Fruit fly (Drosophila melanogaster) whole organism, embryonic: ENCODE results near the gene sea.

Experiments
- Abd-B ChIP-seq: fragments of 200-800 bp; sonication (Bioruptor generic); optimal IDR thresholded peaks from 2 replicates; lab custom pipeline; 2018; ENCODE audit warnings: missing biosample characterization, mild to moderate bottlenecking, missing genetic modification characterization, moderate library complexity
- Atf-2 ChIP-seq: fragments of 200-800 bp; sonication (Bioruptor generic); optimal IDR thresholded peaks from 2 replicates; lab custom pipeline; 2016; ENCODE audit warnings: missing biosample characterization, missing genetic modification characterization
- CG10543 ChIP-seq: fragments of 200-800 bp; sonication (Bioruptor generic); optimal IDR thresholded peaks from 3 replicates; lab custom pipeline; 2017; ENCODE audit warnings: missing biosample characterization, mild to moderate bottlenecking, missing genetic modification characterization, moderate library complexity
- CG11456 ChIP-seq: fragments of 200-800 bp; sonication (Bioruptor generic); IDR thresholded peaks from 3 replicates; pipeline ENCODE4 v1.3.6; 2022; ENCODE audit warnings: missing biosample characterization, missing genetic modification characterization
- CG11560 ChIP-seq: fragments of 200-800 bp; sonication (Bioruptor generic); IDR thresholded peaks from 3 replicates; pipeline ENCODE4 v1.3.6; 2022; ENCODE audit warnings: missing biosample characterization, missing genetic modification characterization
- CG12744 ChIP-seq: fragments of 200-800 bp; sonication (Bioruptor generic); optimal IDR thresholded peaks from 2 replicates; lab custom pipeline; 2016; ENCODE audit warnings: missing biosample characterization, missing genetic modification characterization
- CG13894 ChIP-seq: fragments of 200-800 bp; sonication (Bioruptor generic); optimal IDR thresholded peaks from 3 replicates; lab custom pipeline; 2018; ENCODE audit warnings: missing biosample characterization, mild to moderate bottlenecking, missing genetic modification characterization, moderate library complexity
- CG14710 ChIP-seq: fragments of 200-800 bp; sonication (Bioruptor generic); optimal IDR thresholded peaks from 3 replicates; lab custom pipeline; 2019; ENCODE audit warnings: missing biosample characterization, mild to moderate bottlenecking, missing genetic modification characterization, moderate library complexity
- CG15073 ChIP-seq: fragments of 200-800 bp; sonication (Bioruptor generic); optimal IDR thresholded peaks from 2 replicates; lab custom pipeline; 2016; ENCODE audit warnings: missing biosample characterization, missing genetic modification characterization
- CG1792 ChIP-seq: fragments of 200-800 bp; sonication (Bioruptor generic); optimal IDR thresholded peaks from 2 replicates; lab custom pipeline; 2016; ENCODE audit warnings: missing biosample characterization, missing genetic modification characterization
- CG2116 ChIP-seq: fragments of 200-800 bp; sonication (Bioruptor generic); optimal IDR thresholded peaks from 3 replicates; lab custom pipeline; 2018; ENCODE audit warnings: missing biosample characterization, mild to moderate bottlenecking, missing genetic modification characterization
- CG2202 ChIP-seq: fragments of 200-800 bp; sonication (Bioruptor generic); optimal IDR thresholded peaks from 2 replicates; lab custom pipeline; 2018; ENCODE audit warnings: missing biosample characterization, mild to moderate bottlenecking, missing genetic modification characterization
- CG2678 ChIP-seq: fragments of 200-800 bp; sonication (Bioruptor generic); optimal IDR thresholded peaks from 3 replicates; lab custom pipeline; 2019; ENCODE audit warnings: missing biosample characterization, mild to moderate bottlenecking, missing genetic modification characterization, moderate library complexity
- CG2875 ChIP-seq: fragments of 200-800 bp; sonication (Bioruptor generic); optimal IDR thresholded peaks from 2 replicates; lab custom pipeline; 2017; ENCODE audit warnings: missing biosample characterization, mild to moderate bottlenecking, missing genetic modification characterization, missing genetic modification reagents
- CG4404 ChIP-seq: fragments of 200-800 bp; sonication (Bioruptor generic); IDR thresholded peaks from 2 replicates; pipeline ENCODE4 v1.3.6; 2022; ENCODE audit warnings: missing biosample characterization, missing genetic modification characterization
- CG5180 ChIP-seq: fragments of 200-800 bp; sonication (Bioruptor generic); optimal IDR thresholded peaks from 3 replicates; lab custom pipeline; 2017; ENCODE audit warnings: missing biosample characterization, missing genetic modification characterization, mild to moderate bottlenecking, moderate library complexity, missing genetic modification reagents
- CG6791 ChIP-seq: fragments of 200-800 bp; sonication (Bioruptor generic); IDR thresholded peaks from 3 replicates; pipeline ENCODE4 v1.3.6; 2022; ENCODE audit warnings: missing biosample characterization, missing genetic modification characterization; ENCODE audit not compliant: partially characterized antibody
- CG7928 ChIP-seq: fragments of 200-800 bp; sonication (Bioruptor generic); optimal IDR thresholded peaks from 2 replicates; lab custom pipeline; 2017; ENCODE audit warnings: missing biosample characterization, mild to moderate bottlenecking, missing genetic modification characterization
- CG8478 ChIP-seq: fragments of >200 bp; optimal IDR thresholded peaks from 2 replicates; lab custom pipeline; 2018
- CG8765 ChIP-seq: fragments of 200-800 bp; sonication (Bioruptor generic); IDR thresholded peaks from 2 replicates; pipeline ENCODE4 v1.3.6; 2022; ENCODE audit warnings: missing biosample characterization, missing genetic modification characterization
- CkIIα-i1 ChIP-seq: fragments of 200-800 bp; sonication (Bioruptor generic); IDR thresholded peaks from 2 replicates; pipeline ENCODE4 v1.3.6; 2022; ENCODE audit warnings: missing biosample characterization, missing genetic modification characterization
- CrebB ChIP-seq: fragments of 200-800 bp; sonication (Bioruptor generic); optimal IDR thresholded peaks from 3 replicates; lab custom pipeline; 2018; ENCODE audit warnings: missing biosample characterization, mild to moderate bottlenecking, missing genetic modification characterization
- D19B ChIP-seq: fragments of 200-800 bp; sonication (Bioruptor generic); optimal IDR thresholded peaks from 2 replicates; lab custom pipeline; 2017; ENCODE audit warnings: missing biosample characterization, mild to moderate bottlenecking, missing genetic modification characterization
- Dip2 ChIP-seq: fragments of 200-800 bp; sonication (Bioruptor generic); IDR thresholded peaks from 2 replicates; pipeline ENCODE4 v1.3.6; 2022; ENCODE audit warnings: missing biosample characterization, missing genetic modification characterization
- Dip3 ChIP-seq: fragments of 200-800 bp; sonication (Bioruptor generic); optimal IDR thresholded peaks from 3 replicates; lab custom pipeline; 2016; ENCODE audit warnings: missing biosample characterization, missing genetic modification characterization
- Drgx ChIP-seq: fragments of 200-800 bp; sonication (Bioruptor generic); IDR thresholded peaks from 2 replicates; pipeline ENCODE4 v1.3.6; 2022; ENCODE audit warnings: missing biosample characterization, missing genetic modification characterization
- Mes4 ChIP-seq: fragments of 200-800 bp; sonication (Bioruptor generic); optimal IDR thresholded peaks from 2 replicates; lab custom pipeline; 2016; ENCODE audit warnings: missing biosample characterization, missing genetic modification characterization
- Mrtf ChIP-seq: fragments of 200-800 bp; sonication (Bioruptor generic); IDR thresholded peaks from 3 replicates; pipeline ENCODE4 v1.3.6; 2022; ENCODE audit warnings: missing biosample characterization, missing genetic modification characterization
- NFAT ChIP-seq: fragments of 200-800 bp; sonication (Bioruptor generic); IDR thresholded peaks from 2 replicates; pipeline ENCODE4 v1.3.6; 2022; ENCODE audit warnings: missing biosample characterization, missing genetic modification characterization
- NfI ChIP-seq: fragments of 200-800 bp; sonication (Bioruptor generic); optimal IDR thresholded peaks from 3 replicates; lab custom pipeline; 2018; ENCODE audit warnings: missing biosample characterization, mild to moderate bottlenecking, missing genetic modification characterization, moderate library complexity
- Opbp ChIP-seq: fragments of 200-800 bp; sonication (Bioruptor generic); IDR thresholded peaks from 3 replicates; pipeline ENCODE4 v1.3.6; 2022; ENCODE audit warnings: missing biosample characterization, missing genetic modification characterization; ENCODE audit not compliant: partially characterized antibody
- TFAM ChIP-seq: fragments of 200-800 bp; sonication (Bioruptor generic); optimal IDR thresholded peaks from 2 replicates; lab custom pipeline; 2017; ENCODE audit warnings: missing biosample characterization, missing genetic modification characterization, inconsistent platforms
- Xbp1 ChIP-seq: fragments of 200-800 bp; sonication (Bioruptor generic); optimal IDR thresholded peaks from 3 replicates; lab custom pipeline; 2016; ENCODE audit warnings: missing biosample characterization, mild to moderate bottlenecking, missing genetic modification characterization
- Xrp1 ChIP-seq: fragments of 200-800 bp; sonication (Bioruptor generic); IDR thresholded peaks from 2 replicates; pipeline ENCODE4 v1.3.6; 2022; ENCODE audit warnings: missing biosample characterization, missing genetic modification characterization
- br ChIP-seq: fragments of >200 bp; optimal IDR thresholded peaks from 2 replicates; lab custom pipeline; 2017
- cwo ChIP-seq: fragments of 200-800 bp; sonication (Bioruptor generic); optimal IDR thresholded peaks from 3 replicates; lab custom pipeline; 2017; ENCODE audit warnings: missing biosample characterization, missing genetic modification characterization, mild to moderate bottlenecking, moderate library complexity, missing genetic modification reagents
- fd102C ChIP-seq: fragments of 200-800 bp; sonication (Bioruptor generic); optimal IDR thresholded peaks from 2 replicates; lab custom pipeline; 2018; ENCODE audit warnings: missing biosample characterization, mild to moderate bottlenecking, missing genetic modification characterization, moderate library complexity
- gsb ChIP-seq: fragments of 200-800 bp; sonication (Bioruptor generic); IDR thresholded peaks from 2 replicates; pipeline ENCODE4 v1.3.6; 2022; ENCODE audit warnings: missing biosample characterization, missing genetic modification characterization
- insv ChIP-seq, 2 experiments: fragments of 200-800 bp; sonication (Bioruptor generic); optimal IDR thresholded peaks; 3 replicates each; lab custom pipeline; 2016 to 2018; ENCODE audit warnings: missing biosample characterization in 2 of 2, missing genetic modification characterization in 2 of 2
- lilli ChIP-seq: fragments of 200-800 bp; sonication (Bioruptor generic); optimal IDR thresholded peaks from 3 replicates; lab custom pipeline; 2016; ENCODE audit warnings: missing biosample characterization, missing genetic modification characterization
- onecut ChIP-seq: fragments of 200-800 bp; sonication (Bioruptor generic); IDR thresholded peaks from 2 replicates; pipeline ENCODE4 v1.3.6; 2022; ENCODE audit warnings: missing biosample characterization, missing genetic modification characterization
- phol ChIP-seq: fragments of 200-800 bp; sonication (Bioruptor generic); optimal IDR thresholded peaks from 3 replicates; lab custom pipeline; 2018; ENCODE audit warnings: missing biosample characterization, mild to moderate bottlenecking, missing genetic modification characterization, moderate library complexity
- rib ChIP-seq: fragments of 200-800 bp; sonication (Bioruptor generic); IDR thresholded peaks from 2 replicates; pipeline ENCODE4 v1.3.6; 2022; ENCODE audit warnings: missing biosample characterization, missing genetic modification characterization
- sd ChIP-seq: fragments of 200-800 bp; sonication (Bioruptor generic); optimal IDR thresholded peaks from 3 replicates; lab custom pipeline; 2018; ENCODE audit warnings: missing biosample characterization, mild to moderate bottlenecking, missing genetic modification characterization, moderate library complexity
- sima ChIP-seq: fragments of 200-800 bp; sonication (Bioruptor generic); optimal IDR thresholded peaks from 2 replicates; lab custom pipeline; 2016; ENCODE audit warnings: missing biosample characterization, missing genetic modification characterization
- sna ChIP-seq: fragments of 200-800 bp; sonication (Bioruptor generic); IDR thresholded peaks from 2 replicates; pipeline ENCODE4 v1.3.6; 2022; ENCODE audit warnings: missing biosample characterization, missing genetic modification characterization; ENCODE audit not compliant: partially characterized antibody
- tup ChIP-seq: fragments of 200-800 bp; sonication (Bioruptor generic); optimal IDR thresholded peaks from 2 replicates; lab custom pipeline; 2016; ENCODE audit warnings: missing biosample characterization, mild to moderate bottlenecking, missing genetic modification characterization, moderate library complexity
- vnd ChIP-seq: fragments of 200-800 bp; sonication (Bioruptor generic); IDR thresholded peaks from 3 replicates; pipeline ENCODE4 v1.3.6; 2022; ENCODE audit warnings: missing biosample characterization, missing genetic modification characterization; ENCODE audit not compliant: partially characterized antibody
- wor ChIP-seq: fragments of 200-800 bp; sonication (Bioruptor generic); IDR thresholded peaks from 2 replicates; pipeline ENCODE4 v1.3.6; 2022; ENCODE audit warnings: missing biosample characterization, missing genetic modification characterization
- yki ChIP-seq: fragments of >200 bp; optimal IDR thresholded peaks from 3 replicates; lab custom pipeline; 2018

Gene sea

dm6 chr3R:11613252-11614036 is 46.6 kb upstream of the sea start (continued):
- TF ChIP-seq Xrp1 (GFP tag; lab: Robert Waterston, UW) (peak; percentile 56), TFAM (GFP tag; lab: Kevin White, UChicago) (no peak), NfI (GFP tag; lab: Kevin White, UChicago) (peak; percentile 64), CG11560 (tag; lab: Robert Waterston, UW) (peak; percentile 56; the same call in 2 of the 3 replicates), CG2116 (GFP tag; lab: Kevin White, UChicago) (peak; percentile 17), gsb (no peak), Dip3 (GFP tag; lab: Kevin White, UChicago) (peak; percentile 23), sd (tag; lab: Kevin White, UChicago) (peak; percentile 23), Dip2 (peak; percentile 87), CG10543 (GFP tag; lab: Kevin White, UChicago) (no peak), CG12744 (peak; percentile 61), Xbp1 (GFP tag; lab: Kevin White, UChicago) (peak; percentile 85), CG13894 (tag; lab: Kevin White, UChicago) (peak; percentile 15), Drgx (GFP tag; lab: Robert Waterston, UW) (no peak), CG1792 (GFP tag; lab: Kevin White, UChicago) (no peak), insv (GFP tag; optimal IDR thresholded peaks at IDR 0.05; lab: Kevin White, UChicago) (peak in 1 of 2 experiments; percentile 64), tup (GFP tag; lab: Kevin White, UChicago) (peak; percentile 35), yki (lab: Kevin White, UChicago) (peak; percentile 52), NFAT (GFP tag; lab: Robert Waterston, UW) (peak; percentile 93), Mes4 (peak; percentile 61), sna (GFP tag; lab: Robert Waterston, UW) (no peak), CG15073 (GFP tag; lab: Kevin White, UChicago) (peak; percentile 37), Abd-B (GFP tag; lab: Kevin White, UChicago) (peak; percentile 35), CkIIα-i1 (GFP tag; lab: Robert Waterston, UW) (no peak), sima (GFP tag; lab: Kevin White, UChicago) (no peak), Mrtf (GFP tag; lab: Robert Waterston, UW) (peak; percentile 67; the same call in 2 of the 3 replicates), CG11456 (GFP tag; lab: Robert Waterston, UW) (peak; percentile 96), lilli (GFP tag; lab: Kevin White, UChicago) (peak; percentile 66), vnd (GFP tag; lab: Robert Waterston, UW) (no peak), br (lab: Kevin White, UChicago) (no peak), CrebB (tag; lab: Kevin White, UChicago) (no peak), onecut (peak; percentile 67), wor (GFP tag; lab: Robert Waterston, UW) (no peak), CG4404 (peak; percentile 45), cwo (GFP tag; lab: Kevin White, UChicago) (no peak), rib (GFP tag; lab: Robert Waterston, UW) (no peak), CG2875 (GFP tag; lab: Kevin White, UChicago) (no peak), CG2678 (tag; lab: Kevin White, UChicago) (no peak), CG7928 (no peak), CG5180 (no peak), CG8765 (GFP tag; lab: Robert Waterston, UW) (no peak), CG6791 (GFP tag; lab: Robert Waterston, UW) (peak; percentile 14; the same call in 1 of the 3 replicates), CG8478 (lab: Kevin White, UChicago) (no peak), CG2202 (tag; lab: Kevin White, UChicago) (peak; percentile 33), CG14710 (tag; lab: Kevin White, UChicago) (peak; percentile 47), Opbp (GFP tag; lab: Robert Waterston, UW) (0 out of 3 replicates have a peak, but pooled peaks have one; percentile 52), fd102C (GFP tag; lab: Kevin White, UChicago) (peak; percentile 9), D19B (GFP tag; lab: Kevin White, UChicago) (no peak), phol (tag; lab: Kevin White, UChicago) (peak; percentile 61), Atf-2 (GFP tag; lab: Kevin White, UChicago) (peak; percentile 62)
